Fruit fly (Drosophila melanogaster) whole organism, embryonic: ENCODE results near the gene phtm.

Experiments used
- CG1024 ChIP-seq: fragments of 200-800 bp; sonication (Bioruptor generic); IDR thresholded peaks from 2 replicates; pipeline ENCODE4 v1.3.6; 2022; ENCODE audit warnings: missing biosample characterization, missing genetic modification characterization
- CG10366 ChIP-seq: fragments of 200-800 bp; sonication (Bioruptor generic); IDR thresholded peaks from 2 replicates; pipeline ENCODE4 v1.3.6; 2022; ENCODE audit warnings: missing biosample characterization, missing genetic modification characterization
- CG11723 ChIP-seq: fragments of 200-800 bp; sonication (Bioruptor generic); optimal IDR thresholded peaks from 2 replicates; lab custom pipeline; 2017; ENCODE audit warnings: missing biosample characterization, mild to moderate bottlenecking, missing genetic modification characterization
- CG12219 ChIP-seq: fragments of 200-800 bp; sonication (Bioruptor generic); optimal IDR thresholded peaks from 3 replicates; lab custom pipeline; 2018; ENCODE audit warnings: missing biosample characterization, mild to moderate bottlenecking, missing genetic modification characterization
- CG13775 ChIP-seq: fragments of 200-800 bp; sonication (Bioruptor generic); optimal IDR thresholded peaks from 3 replicates; lab custom pipeline; 2017; ENCODE audit warnings: missing biosample characterization, mild to moderate bottlenecking, missing genetic modification characterization
- CG14667 ChIP-seq: fragments of 200-800 bp; sonication (Bioruptor generic); IDR thresholded peaks from 2 replicates; pipeline ENCODE4 v1.3.6; 2022; ENCODE audit warnings: missing biosample characterization, missing genetic modification characterization
- CG14710 ChIP-seq: fragments of 200-800 bp; sonication (Bioruptor generic); optimal IDR thresholded peaks from 3 replicates; lab custom pipeline; 2019; ENCODE audit warnings: missing biosample characterization, mild to moderate bottlenecking, missing genetic modification characterization, moderate library complexity
- CG15073 ChIP-seq: fragments of 200-800 bp; sonication (Bioruptor generic); optimal IDR thresholded peaks from 2 replicates; lab custom pipeline; 2016; ENCODE audit warnings: missing biosample characterization, missing genetic modification characterization
- CG1603 ChIP-seq: fragments of 200-800 bp; sonication (Bioruptor generic); optimal IDR thresholded peaks from 2 replicates; lab custom pipeline; 2019; ENCODE audit warnings: missing biosample characterization, mild to moderate bottlenecking, missing genetic modification characterization, moderate library complexity
- CG17361 ChIP-seq: fragments of 200-800 bp; sonication (Bioruptor generic); IDR thresholded peaks from 3 replicates; pipeline ENCODE4 v1.3.6; 2022; ENCODE audit warnings: missing biosample characterization, missing genetic modification characterization
- CG17568 ChIP-seq: fragments of 200-800 bp; sonication (Bioruptor generic); optimal IDR thresholded peaks from 2 replicates; lab custom pipeline; 2018; ENCODE audit warnings: missing biosample characterization, mild to moderate bottlenecking, missing genetic modification characterization, moderate library complexity
- CG17802 ChIP-seq: fragments of 200-800 bp; sonication (Bioruptor generic); optimal IDR thresholded peaks from 2 replicates; lab custom pipeline; 2018; ENCODE audit warnings: missing biosample characterization, mild to moderate bottlenecking, missing genetic modification characterization, moderate library complexity
- CG1832 ChIP-seq: fragments of 200-800 bp; sonication (Bioruptor generic); optimal IDR thresholded peaks from 2 replicates; lab custom pipeline; 2017; ENCODE audit warnings: missing biosample characterization, mild to moderate bottlenecking, missing genetic modification characterization, inconsistent platforms
- CG2889 ChIP-seq: fragments of 200-800 bp; sonication (Bioruptor generic); IDR thresholded peaks from 3 replicates; pipeline ENCODE4 v1.3.6; 2022; ENCODE audit warnings: missing biosample characterization, missing genetic modification characterization
- CG30020 ChIP-seq: fragments of 200-800 bp; optimal IDR thresholded peaks from 2 replicates; lab custom pipeline; 2019; ENCODE audit warnings: missing biosample characterization, mild to moderate bottlenecking, missing genetic modification characterization, moderate library complexity
- CG32772 ChIP-seq: fragments of 200-800 bp; sonication (Bioruptor generic); IDR thresholded peaks from 2 replicates; pipeline ENCODE4 v1.3.6; 2022; ENCODE audit warnings: missing biosample characterization, missing genetic modification characterization
- CG4282 ChIP-seq: fragments of 200-800 bp; sonication (Bioruptor generic); optimal IDR thresholded peaks from 2 replicates; lab custom pipeline; 2016; ENCODE audit warnings: missing biosample characterization, missing genetic modification characterization
- CG4424 ChIP-seq: fragments of 200-800 bp; sonication (Bioruptor generic); optimal IDR thresholded peaks from 3 replicates; lab custom pipeline; 2016; ENCODE audit warnings: missing biosample characterization, missing genetic modification characterization
- CG5953 ChIP-seq: fragments of 200-800 bp; sonication (Bioruptor generic); IDR thresholded peaks from 2 replicates; pipeline ENCODE4 v1.3.6; 2022; ENCODE audit warnings: missing biosample characterization, missing genetic modification characterization
- CG6654 ChIP-seq: fragments of 200-800 bp; sonication (Bioruptor generic); optimal IDR thresholded peaks from 2 replicates; lab custom pipeline; 2017; ENCODE audit warnings: missing biosample characterization, mild to moderate bottlenecking, missing genetic modification characterization
- CG7357 ChIP-seq: fragments of 200-800 bp; sonication (Bioruptor generic); IDR thresholded peaks from 3 replicates; pipeline ENCODE4 v1.3.6; 2022; ENCODE audit warnings: missing biosample characterization, missing genetic modification characterization
- CG8281 ChIP-seq: fragments of 200-800 bp; sonication (Bioruptor generic); optimal IDR thresholded peaks from 2 replicates; lab custom pipeline; 2018; ENCODE audit warnings: missing biosample characterization, mild to moderate bottlenecking, missing genetic modification characterization, moderate library complexity
- CG8359 ChIP-seq: fragments of 200-800 bp; sonication (Bioruptor generic); optimal IDR thresholded peaks from 2 replicates; lab custom pipeline; 2017; ENCODE audit warnings: missing biosample characterization, mild to moderate bottlenecking, missing genetic modification characterization, borderline replicate concordance
- CG8388 ChIP-seq: fragments of 200-800 bp; sonication (Bioruptor generic); optimal IDR thresholded peaks from 2 replicates; lab custom pipeline; 2019; ENCODE audit warnings: missing biosample characterization, mild to moderate bottlenecking, missing genetic modification characterization, moderate library complexity
- CG9817 ChIP-seq: fragments of 200-800 bp; sonication (Bioruptor generic); optimal IDR thresholded peaks from 2 replicates; lab custom pipeline; 2018; ENCODE audit warnings: missing biosample characterization, mild to moderate bottlenecking, missing genetic modification characterization, moderate library complexity
- CG9932 ChIP-seq: fragments of 200-800 bp; sonication (Bioruptor generic); IDR thresholded peaks from 2 replicates; pipeline ENCODE4 v1.3.6; 2022; ENCODE audit warnings: missing biosample characterization, missing genetic modification characterization
- Drgx ChIP-seq: fragments of 200-800 bp; sonication (Bioruptor generic); IDR thresholded peaks from 2 replicates; pipeline ENCODE4 v1.3.6; 2022; ENCODE audit warnings: missing biosample characterization, missing genetic modification characterization
- Lhr ChIP-seq: fragments of 200-800 bp; sonication (Bioruptor generic); optimal IDR thresholded peaks from 3 replicates; lab custom pipeline; 2017; ENCODE audit warnings: mild to moderate bottlenecking, missing biosample characterization, missing genetic modification reagents, missing genetic modification characterization
- Max ChIP-seq: fragments of 200-800 bp; sonication (Bioruptor generic); optimal IDR thresholded peaks from 2 replicates; lab custom pipeline; 2016; ENCODE audit warnings: missing biosample characterization, mild to moderate bottlenecking, missing genetic modification characterization
- Mrtf ChIP-seq: fragments of 200-800 bp; sonication (Bioruptor generic); IDR thresholded peaks from 3 replicates; pipeline ENCODE4 v1.3.6; 2022; ENCODE audit warnings: missing biosample characterization, missing genetic modification characterization
- Six4 ChIP-seq: fragments of 200-800 bp; sonication (Bioruptor generic); optimal IDR thresholded peaks from 2 replicates; lab custom pipeline; 2016; ENCODE audit warnings: missing biosample characterization, missing genetic modification characterization
- Sox102F ChIP-seq: fragments of 200-800 bp; sonication (Bioruptor generic); optimal IDR thresholded peaks from 2 replicates; lab custom pipeline; 2018; ENCODE audit warnings: missing biosample characterization, mild to moderate bottlenecking, missing genetic modification characterization, moderate library complexity
- Spps ChIP-seq: fragments of 200-800 bp; sonication (Bioruptor generic); optimal IDR thresholded peaks from 2 replicates; lab custom pipeline; 2018; ENCODE audit warnings: missing biosample characterization, mild to moderate bottlenecking, missing genetic modification characterization
- ara ChIP-seq: fragments of 200-800 bp; sonication (Bioruptor generic); IDR thresholded peaks from 2 replicates; pipeline ENCODE4 v1.3.6; 2022; ENCODE audit warnings: missing biosample characterization, missing genetic modification characterization
- bowl ChIP-seq: fragments of 200-800 bp; sonication (Bioruptor generic); IDR thresholded peaks from 2 replicates; pipeline ENCODE4 v1.3.6; 2022; ENCODE audit warnings: missing biosample characterization, missing genetic modification characterization
- cato ChIP-seq: fragments of 200-800 bp; sonication (Bioruptor generic); optimal IDR thresholded peaks from 2 replicates; lab custom pipeline; 2016; ENCODE audit warnings: missing biosample characterization, missing genetic modification characterization, borderline replicate concordance
- dmrt99B ChIP-seq: fragments of 200-800 bp; sonication (Bioruptor generic); optimal IDR thresholded peaks from 2 replicates; lab custom pipeline; 2018; ENCODE audit warnings: missing biosample characterization, mild to moderate bottlenecking, missing genetic modification characterization, moderate library complexity
- eve ChIP-seq, 2 experiments: fragments of >200 bp; optimal IDR thresholded peaks; 2 replicates each; lab custom pipeline; 2017; ENCODE audit warnings: missing biosample characterization in 2 of 2, missing genetic modification characterization in 2 of 2
- fd64A ChIP-seq: fragments of 200-800 bp; sonication (Bioruptor generic); optimal IDR thresholded peaks from 3 replicates; lab custom pipeline; 2018; ENCODE audit warnings: missing biosample characterization, mild to moderate bottlenecking, missing genetic modification characterization
- gsb ChIP-seq: fragments of 200-800 bp; sonication (Bioruptor generic); IDR thresholded peaks from 2 replicates; pipeline ENCODE4 v1.3.6; 2022; ENCODE audit warnings: missing biosample characterization, missing genetic modification characterization
- luna ChIP-seq: fragments of 200-800 bp; sonication (Bioruptor generic); optimal IDR thresholded peaks from 2 replicates; lab custom pipeline; 2016; ENCODE audit warnings: missing biosample characterization, missing genetic modification characterization
- nom ChIP-seq: fragments of 200-800 bp; sonication (Bioruptor generic); optimal IDR thresholded peaks from 2 replicates; lab custom pipeline; 2017; ENCODE audit warnings: missing biosample characterization, missing genetic modification characterization, mild to moderate bottlenecking, moderate library complexity, missing genetic modification reagents
- psq ChIP-seq: fragments of 200-800 bp; sonication (Bioruptor generic); optimal IDR thresholded peaks from 2 replicates; lab custom pipeline; 2017; ENCODE audit warnings: missing biosample characterization, missing genetic modification characterization
- ro ChIP-seq: fragments of 200-800 bp; sonication (Bioruptor generic); IDR thresholded peaks from 2 replicates; pipeline ENCODE4 v1.3.6; 2022; ENCODE audit warnings: missing biosample characterization, missing genetic modification characterization
- sc ChIP-seq, 3 experiments: fragments of >200 bp in 2 of 3; fragments of 200-800 bp in 1 of 3; sonication (Bioruptor generic) in 1 of 3; optimal IDR thresholded peaks; 2 replicates in 2 of 3; 3 replicates in 1 of 3; lab custom pipeline; 2017; ENCODE audit warnings: mild to moderate bottlenecking in 1 of 3, missing biosample characterization in 1 of 3, missing genetic modification characterization in 1 of 3, missing genetic modification reagents in 1 of 3
- sim ChIP-seq: fragments of 200-800 bp; sonication (Bioruptor generic); IDR thresholded peaks from 2 replicates; pipeline ENCODE4 v1.3.6; 2022; ENCODE audit warnings: missing biosample characterization, missing genetic modification characterization
- sisA ChIP-seq: fragments of 200-800 bp; sonication (Bioruptor generic); IDR thresholded peaks from 2 replicates; pipeline ENCODE4 v1.3.6; 2022; ENCODE audit warnings: missing biosample characterization, missing genetic modification characterization
- tgo ChIP-seq: fragments of 200-800 bp; sonication (Bioruptor generic); IDR thresholded peaks from 3 replicates; pipeline ENCODE4 v1.3.6; 2022; ENCODE audit warnings: missing biosample characterization, missing genetic modification characterization
- tna ChIP-seq: fragments of 200-800 bp; sonication (Bioruptor generic); IDR thresholded peaks from 2 replicates; pipeline ENCODE4 v1.3.6; 2022; ENCODE audit warnings: missing biosample characterization, missing genetic modification characterization; ENCODE audit not compliant: partially characterized antibody
- yki ChIP-seq: fragments of >200 bp; optimal IDR thresholded peaks from 3 replicates; lab custom pipeline; 2018

The phtm gene

dm6 chrX:18669811-18670477, 15.6 kb upstream of the phtm start (continued):
- TF ChIP-seq Lhr (GFP tag; lab: Kevin White, UChicago) (no peak), Sox102F (GFP tag; lab: Kevin White, UChicago) (peak; percentile 31), CG17802 (tag; lab: Kevin White, UChicago) (no peak), sim (GFP tag; lab: Robert Waterston, UW) (0 out of 2 replicates have a peak, but pooled peaks have one; percentile 21), Drgx (GFP tag; lab: Robert Waterston, UW) (no peak), CG2889 (no peak), Max (GFP tag; lab: Kevin White, UChicago) (no peak), CG10366 (GFP tag; lab: Robert Waterston, UW) (peak; percentile 45; the same call in 1 of the 2 replicates), CG12219 (peak; percentile 11), CG14710 (tag; lab: Kevin White, UChicago) (no peak), ara (GFP tag; lab: Robert Waterston, UW) (0 out of 2 replicates have a peak, but pooled peaks have one; percentile 36), CG8281 (tag; lab: Kevin White, UChicago) (no peak), psq (no peak), Mrtf (0 out of 3 replicates have a peak, but pooled peaks have one; percentile 14), CG30020 (tag; lab: Kevin White, UChicago) (no peak), CG32772 (GFP tag; lab: Robert Waterston, UW) (no peak), CG4282 (GFP tag; lab: Kevin White, UChicago) (no peak), yki (lab: Kevin White, UChicago) (no peak), tna (GFP tag; lab: Robert Waterston, UW) (no peak), CG9817 (no peak), CG11723 (GFP tag; lab: Kevin White, UChicago) (no peak), CG1024 (no peak), CG6654 (GFP tag; lab: Kevin White, UChicago) (no peak), CG1832 (no peak), CG8359 (GFP tag; lab: Kevin White, UChicago) (no peak), sisA (peak; percentile 50), CG4424 (no peak), Six4 (GFP tag; lab: Kevin White, UChicago) (no peak), CG5953 (GFP tag; lab: Robert Waterston, UW) (peak; percentile 8; the same call in 1 of the 2 replicates), luna (GFP tag; lab: Kevin White, UChicago) (no peak), dmrt99B (peak; percentile 68), CG15073 (GFP tag; lab: Kevin White, UChicago) (no peak), CG13775 (GFP tag; lab: Kevin White, UChicago) (no peak), CG17568 (GFP tag; lab: Kevin White, UChicago) (no peak), fd64A (GFP tag; lab: Kevin White, UChicago) (no peak), CG9932 (GFP tag; lab: Robert Waterston, UW) (no peak), sc (optimal IDR thresholded peaks at IDR 0.05; lab: Kevin White, UChicago) (no peak), sc (GFP tag; optimal IDR thresholded peaks at IDR 0.05; lab: Kevin White, UChicago) (no peak), CG8388 (GFP tag; lab: Kevin White, UChicago) (peak; percentile 28), bowl (GFP tag; lab: Robert Waterston, UW) (no peak), cato (GFP tag; lab: Kevin White, UChicago) (no peak), tgo (peak; percentile 37; the same call in 2 of the 3 replicates), gsb (no peak), CG14667 (GFP tag; lab: Robert Waterston, UW) (no peak), Spps (tag; lab: Kevin White, UChicago) (no peak), CG1603 (tag; lab: Kevin White, UChicago) (no peak), CG7357 (GFP tag; lab: Robert Waterston, UW) (no peak), CG17361 (GFP tag; lab: Robert Waterston, UW) (peak; percentile 48; the same call in 1 of the 3 replicates), eve (GFP tag; optimal IDR thresholded peaks at IDR 0.05; lab: Kevin White, UChicago) (no peak), nom (GFP tag; lab: Kevin White, UChicago) (no peak), ro (GFP tag; lab: Robert Waterston, UW) (no peak)
